1 fruit fly cellular context compared by ENCODE assay signal in genomic region chr3L:14028485-14029384, dm6.
TF ChIP-seq lines count a peak whose summit lies in the region.

Ptip (minus strand) TSS chr3L:14029121.

TF ChIP-seq in whole organism, embryonic, 481 proteins besides CTCF, POLR2A, EP300 and RAD21 (continued from another document and continues in another):
- no peak for TF ChIP-seq jing (GFP tag; optimal IDR thresholded peaks at IDR 0.05; lab: Kevin White, UChicago)
- no peak for TF ChIP-seq CG18476 (GFP tag; optimal IDR thresholded peaks at IDR 0.05; lab: Kevin White, UChicago)
- TF ChIP-seq Ptx1 (GFP tag; IDR thresholded peaks at IDR 0.05; lab: Robert Waterston, UW): no peak
- TF ChIP-seq cad (GFP tag; optimal IDR thresholded peaks at IDR 0.05; lab: Kevin White, UChicago): peak; percentile 95
- TF ChIP-seq pum (GFP tag; optimal IDR thresholded peaks at IDR 0.05; lab: Kevin White, UChicago): no peak
- peak; percentile 12 for TF ChIP-seq Adf1 (GFP tag; IDR thresholded peaks at IDR 0.05; lab: Robert Waterston, UW)
- TF ChIP-seq CG17186 (GFP tag; optimal IDR thresholded peaks at IDR 0.05; lab: Kevin White, UChicago): peak; percentile 26
- no peak for TF ChIP-seq CG7271 (tag; optimal IDR thresholded peaks at IDR 0.05; lab: Kevin White, UChicago)
- TF ChIP-seq ftz-f1 (GFP tag; optimal IDR thresholded peaks at IDR 0.05; lab: Kevin White, UChicago): peak; percentile 13
- TF ChIP-seq ato (GFP tag; IDR thresholded peaks at IDR 0.05; lab: Robert Waterston, UW; ENCODE audit: partially characterized antibody): peak; percentile 97
- no peak for TF ChIP-seq zf30C (GFP tag; optimal IDR thresholded peaks at IDR 0.05; lab: Kevin White, UChicago)
- TF ChIP-seq Optix (GFP tag; IDR thresholded peaks at IDR 0.05; lab: Robert Waterston, UW): no peak
- TF ChIP-seq gsb (GFP tag; IDR thresholded peaks at IDR 0.05; lab: Robert Waterston, UW): no peak
- peak; percentile 39; the same call in 1 of the 2 replicates for TF ChIP-seq H2.0 (GFP tag; IDR thresholded peaks at IDR 0.05; lab: Robert Waterston, UW)
- peak; percentile 14 for TF ChIP-seq Hsf (GFP tag; optimal IDR thresholded peaks at IDR 0.05; lab: Kevin White, UChicago)
- no peak for TF ChIP-seq CG7357 (GFP tag; IDR thresholded peaks at IDR 0.05; lab: Robert Waterston, UW)
- TF ChIP-seq HLH4C (GFP tag; IDR thresholded peaks at IDR 0.05; lab: Robert Waterston, UW; ENCODE audit: partially characterized antibody): peak; percentile 95
- no peak for TF ChIP-seq oc (tag; optimal IDR thresholded peaks at IDR 0.05; lab: Kevin White, UChicago)
- TF ChIP-seq CG32532 (GFP tag; IDR thresholded peaks at IDR 0.05; lab: Robert Waterston, UW): peak; percentile 73; the same call in 1 of the 2 replicates
- no peak for TF ChIP-seq ham (GFP tag; IDR thresholded peaks at IDR 0.05; lab: Robert Waterston, UW)
- TF ChIP-seq CG9876 (GFP tag; optimal IDR thresholded peaks at IDR 0.05; lab: Kevin White, UChicago): no peak
- peak; percentile 1 for TF ChIP-seq lilli (GFP tag; optimal IDR thresholded peaks at IDR 0.05; lab: Kevin White, UChicago)
- peak; percentile 58 for TF ChIP-seq Myb (GFP tag; optimal IDR thresholded peaks at IDR 0.05; lab: Kevin White, UChicago)
- no peak for TF ChIP-seq CG5245 (GFP tag; optimal IDR thresholded peaks at IDR 0.05; lab: Kevin White, UChicago)
- TF ChIP-seq dati (GFP tag; IDR thresholded peaks at IDR 0.05; lab: Robert Waterston, UW): no peak
- TF ChIP-seq vvl (GFP tag; IDR thresholded peaks at IDR 0.05; lab: Robert Waterston, UW): peak; percentile 71
- TF ChIP-seq CG17829 (tag; optimal IDR thresholded peaks at IDR 0.05; lab: Kevin White, UChicago): peak; percentile 11
- no peak for TF ChIP-seq fd3F (GFP tag; optimal IDR thresholded peaks at IDR 0.05; lab: Kevin White, UChicago)
- TF ChIP-seq HLHmδ (GFP tag; optimal IDR thresholded peaks at IDR 0.05; lab: Kevin White, UChicago): peak; percentile 97
- no peak for TF ChIP-seq Fer1 (GFP tag; optimal IDR thresholded peaks at IDR 0.05; lab: Kevin White, UChicago)
- TF ChIP-seq CG34224 (GFP tag; IDR thresholded peaks at IDR 0.05; lab: Robert Waterston, UW; ENCODE audit: partially characterized antibody): peak; percentile 91
- TF ChIP-seq CG2116 (GFP tag; optimal IDR thresholded peaks at IDR 0.05; lab: Kevin White, UChicago): peak; percentile 91
- TF ChIP-seq nerfin-1 (tag; optimal IDR thresholded peaks at IDR 0.05; lab: Kevin White, UChicago): peak; percentile 33
- TF ChIP-seq Abd-B (GFP tag; optimal IDR thresholded peaks at IDR 0.05; lab: Kevin White, UChicago): peak; percentile 81
- peak; percentile 83 for TF ChIP-seq row (GFP tag; IDR thresholded peaks at IDR 0.05; lab: Robert Waterston, UW)
- peak; percentile 25 for TF ChIP-seq CG12391 (tag; optimal IDR thresholded peaks at IDR 0.05; lab: Kevin White, UChicago)
- peak; percentile 26 for TF ChIP-seq grau (tag; optimal IDR thresholded peaks at IDR 0.05; lab: Kevin White, UChicago)
- TF ChIP-seq HmgZ (tag; optimal IDR thresholded peaks at IDR 0.05; lab: Kevin White, UChicago): peak; percentile 74
- peak; percentile 55 for TF ChIP-seq CG3995 (GFP tag; optimal IDR thresholded peaks at IDR 0.05; lab: Kevin White, UChicago)
- peak in 1 of 2 experiments; percentile 38 for TF ChIP-seq bsh (GFP tag; optimal IDR thresholded peaks at IDR 0.05; lab: Kevin White, UChicago)
- no peak for TF ChIP-seq bowl (GFP tag; IDR thresholded peaks at IDR 0.05; lab: Robert Waterston, UW)
- no peak for TF ChIP-seq D19A (tag; optimal IDR thresholded peaks at IDR 0.05; lab: Kevin White, UChicago)
- peak; percentile 75 for TF ChIP-seq Ets65A (GFP tag; lab: Kevin White, UChicago)
- TF ChIP-seq Gsc (GFP tag; IDR thresholded peaks at IDR 0.05; lab: Robert Waterston, UW): no peak
- TF ChIP-seq ash1 (GFP tag; optimal IDR thresholded peaks at IDR 0.05; lab: Kevin White, UChicago): no peak
- TF ChIP-seq CG7963 (GFP tag; IDR thresholded peaks at IDR 0.05; lab: Robert Waterston, UW; ENCODE audit: partially characterized antibody): peak; percentile 97
- peak; percentile 56 for TF ChIP-seq B-H2 (GFP tag; optimal IDR thresholded peaks at IDR 0.05; lab: Kevin White, UChicago)
- no peak for TF ChIP-seq sc (optimal IDR thresholded peaks at IDR 0.05; lab: Kevin White, UChicago)
- TF ChIP-seq sc (GFP tag; optimal IDR thresholded peaks at IDR 0.05; lab: Kevin White, UChicago): no peak
- TF ChIP-seq CG6654 (GFP tag; optimal IDR thresholded peaks at IDR 0.05; lab: Kevin White, UChicago): no peak
- no peak for TF ChIP-seq grn (GFP tag; optimal IDR thresholded peaks at IDR 0.05; lab: Kevin White, UChicago)
- TF ChIP-seq CG13287 (GFP tag; IDR thresholded peaks at IDR 0.05; lab: Robert Waterston, UW; ENCODE audit: partially characterized antibody): peak; percentile 95
- peak; percentile 39 for TF ChIP-seq CG13424 (tag; optimal IDR thresholded peaks at IDR 0.05; lab: Kevin White, UChicago)
- TF ChIP-seq shn (GFP tag; optimal IDR thresholded peaks at IDR 0.05; lab: Kevin White, UChicago): peak; percentile 16
- TF ChIP-seq Dip3 (GFP tag; optimal IDR thresholded peaks at IDR 0.05; lab: Kevin White, UChicago): no peak
- TF ChIP-seq CG30403 (GFP tag; optimal IDR thresholded peaks at IDR 0.05; lab: Kevin White, UChicago): no peak
- peak; percentile 66 for TF ChIP-seq NFAT (GFP tag; IDR thresholded peaks at IDR 0.05; lab: Robert Waterston, UW)
- TF ChIP-seq CrebB (tag; optimal IDR thresholded peaks at IDR 0.05; lab: Kevin White, UChicago): peak; percentile 48
- no peak for TF ChIP-seq luna (GFP tag; optimal IDR thresholded peaks at IDR 0.05; lab: Kevin White, UChicago)
- TF ChIP-seq CG1603 (tag; optimal IDR thresholded peaks at IDR 0.05; lab: Kevin White, UChicago): no peak
- no peak for TF ChIP-seq CG8765 (GFP tag; IDR thresholded peaks at IDR 0.05; lab: Robert Waterston, UW)
- TF ChIP-seq ab (GFP tag; optimal IDR thresholded peaks at IDR 0.05; lab: Kevin White, UChicago): no peak
- peak; percentile 8 for TF ChIP-seq schlank (tag; optimal IDR thresholded peaks at IDR 0.05; lab: Kevin White, UChicago)
- no peak for TF ChIP-seq CG8290 (GFP tag; optimal IDR thresholded peaks at IDR 0.05; lab: Kevin White, UChicago)
- TF ChIP-seq CG8290 (tag; optimal IDR thresholded peaks at IDR 0.05; lab: Kevin White, UChicago): peak in 1 of 2 experiments; percentile 42
- peak; percentile 98 for TF ChIP-seq inv (GFP tag; IDR thresholded peaks at IDR 0.05; lab: Robert Waterston, UW; ENCODE audit: partially characterized antibody)
- TF ChIP-seq MTF-1 (GFP tag; optimal IDR thresholded peaks at IDR 0.05; lab: Kevin White, UChicago; ENCODE audit: borderline replicate concordance): peak; percentile 79
- no peak for TF ChIP-seq toy (GFP tag; IDR thresholded peaks at IDR 0.05; lab: Robert Waterston, UW)
- no peak for TF ChIP-seq CG7839 (tag; optimal IDR thresholded peaks at IDR 0.05; lab: Kevin White, UChicago)
- TF ChIP-seq CG14860 (GFP tag; IDR thresholded peaks at IDR 0.05; lab: Robert Waterston, UW; ENCODE audit: partially characterized antibody): peak; percentile 90
- TF ChIP-seq Bgb (GFP tag; IDR thresholded peaks at IDR 0.05; lab: Robert Waterston, UW; ENCODE audit: partially characterized antibody): peak; percentile 98
- no peak for TF ChIP-seq chif (GFP tag; optimal IDR thresholded peaks at IDR 0.05; lab: Kevin White, UChicago)
- peak; percentile 97 for TF ChIP-seq CG42726 (GFP tag; IDR thresholded peaks at IDR 0.05; lab: Robert Waterston, UW; ENCODE audit: partially characterized antibody)
- peak; percentile 50 for TF ChIP-seq bigmax (GFP tag; optimal IDR thresholded peaks at IDR 0.05; lab: Kevin White, UChicago)
- peak; percentile 76 for TF ChIP-seq CG7987 (GFP tag; optimal IDR thresholded peaks at IDR 0.05; lab: Kevin White, UChicago)
- no peak for TF ChIP-seq CG17359 (tag; optimal IDR thresholded peaks at IDR 0.05; lab: Kevin White, UChicago)
- no peak for TF ChIP-seq CkIIα-i1 (GFP tag; IDR thresholded peaks at IDR 0.05; lab: Robert Waterston, UW)
- TF ChIP-seq TFAM (GFP tag; optimal IDR thresholded peaks at IDR 0.05; lab: Kevin White, UChicago): no peak
- no peak for TF ChIP-seq Spps (tag; optimal IDR thresholded peaks at IDR 0.05; lab: Kevin White, UChicago)
- no peak for TF ChIP-seq pan (optimal IDR thresholded peaks at IDR 0.05; lab: Kevin White, UChicago)
- peak in 1 of 2 experiments; percentile 53 for TF ChIP-seq pan (GFP tag; optimal IDR thresholded peaks at IDR 0.05 in 1 of 2, IDR thresholded peaks at IDR 0.05 in 1 of 2)
- TF ChIP-seq Camta (GFP tag; optimal IDR thresholded peaks at IDR 0.05; lab: Kevin White, UChicago): no peak
- TF ChIP-seq Nf-YA (GFP tag; IDR thresholded peaks at IDR 0.05; lab: Robert Waterston, UW): no peak
- no peak for TF ChIP-seq CG3163 (GFP tag; optimal IDR thresholded peaks at IDR 0.05; lab: Kevin White, UChicago)
- TF ChIP-seq gcm (GFP tag; optimal IDR thresholded peaks at IDR 0.05; lab: Kevin White, UChicago): no peak
- TF ChIP-seq GATAe (GFP tag; conservative IDR thresholded peaks at IDR 0.05; lab: Robert Waterston, UW): peak; percentile 43; the same call in 1 of the 2 replicates
- peak; percentile 39 for TF ChIP-seq CG2120 (GFP tag; optimal IDR thresholded peaks at IDR 0.05; lab: Kevin White, UChicago)
- peak; percentile 49 for TF ChIP-seq lab (GFP tag; optimal IDR thresholded peaks at IDR 0.05; lab: Kevin White, UChicago)
- no peak for TF ChIP-seq Atf-2 (GFP tag; optimal IDR thresholded peaks at IDR 0.05; lab: Kevin White, UChicago)
- TF ChIP-seq CG8281 (tag; optimal IDR thresholded peaks at IDR 0.05; lab: Kevin White, UChicago): no peak
- no peak for TF ChIP-seq trh (GFP tag; optimal IDR thresholded peaks at IDR 0.05; lab: Kevin White, UChicago)
- no peak for TF ChIP-seq tin (GFP tag; optimal IDR thresholded peaks at IDR 0.05; lab: Kevin White, UChicago)
- peak; percentile 17 for TF ChIP-seq pb (GFP tag; optimal IDR thresholded peaks at IDR 0.05; lab: Kevin White, UChicago)
- no peak for TF ChIP-seq CG31388 (GFP tag; optimal IDR thresholded peaks at IDR 0.05; lab: Kevin White, UChicago)
- TF ChIP-seq phol (tag; optimal IDR thresholded peaks at IDR 0.05; lab: Kevin White, UChicago): peak; percentile 91
- peak; percentile 67 for TF ChIP-seq CG9932 (GFP tag; IDR thresholded peaks at IDR 0.05; lab: Robert Waterston, UW)
- TF ChIP-seq gt (GFP tag; IDR thresholded peaks at IDR 0.05; lab: Robert Waterston, UW): no peak
- TF ChIP-seq CG9609 (GFP tag; optimal IDR thresholded peaks at IDR 0.05; lab: Kevin White, UChicago): peak; percentile 1
- peak; percentile 60 for TF ChIP-seq CG17912 (GFP tag; optimal IDR thresholded peaks at IDR 0.05; lab: Kevin White, UChicago)
- TF ChIP-seq Bdp1 (GFP tag; optimal IDR thresholded peaks at IDR 0.05; lab: Kevin White, UChicago): no peak
- 0 out of 2 replicates have a peak, but pooled peaks have one; percentile 26 for TF ChIP-seq CG3847 (GFP tag; IDR thresholded peaks at IDR 0.05; lab: Robert Waterston, UW)
- peak; percentile 50 for TF ChIP-seq gfzf (GFP tag; optimal IDR thresholded peaks at IDR 0.05; lab: Kevin White, UChicago)
- peak; percentile 9 for TF ChIP-seq CG17802 (tag; optimal IDR thresholded peaks at IDR 0.05; lab: Kevin White, UChicago)
- no peak for TF ChIP-seq ssp (GFP tag; IDR thresholded peaks at IDR 0.05; lab: Robert Waterston, UW)
- no peak for TF ChIP-seq CG9817 (tag; optimal IDR thresholded peaks at IDR 0.05; lab: Kevin White, UChicago)
- peak; percentile 59 for TF ChIP-seq Antp (GFP tag; optimal IDR thresholded peaks at IDR 0.05; lab: Kevin White, UChicago)
- no peak for TF ChIP-seq Sox102F (GFP tag; optimal IDR thresholded peaks at IDR 0.05; lab: Kevin White, UChicago)
- peak; percentile 57; the same call in 1 of the 2 replicates for TF ChIP-seq wdn (GFP tag; IDR thresholded peaks at IDR 0.05; lab: Robert Waterston, UW)
- no peak for TF ChIP-seq CG18262 (tag; optimal IDR thresholded peaks at IDR 0.05; lab: Kevin White, UChicago)
- TF ChIP-seq chinmo (GFP tag; IDR thresholded peaks at IDR 0.05; lab: Robert Waterston, UW; ENCODE audit: partially characterized antibody): peak; percentile 91
- no peak for TF ChIP-seq CG10147 (GFP tag; optimal IDR thresholded peaks at IDR 0.05; lab: Kevin White, UChicago)
- peak; percentile 40 for TF ChIP-seq CG33557 (GFP tag; optimal IDR thresholded peaks at IDR 0.05; lab: Kevin White, UChicago)
- no peak for TF ChIP-seq CG6854 (GFP tag; optimal IDR thresholded peaks at IDR 0.05; lab: Kevin White, UChicago)
- TF ChIP-seq CG6683 (GFP tag; optimal IDR thresholded peaks at IDR 0.05; lab: Kevin White, UChicago): no peak
- peak; percentile 70 for TF ChIP-seq E2f2 (GFP tag; IDR thresholded peaks at IDR 0.05; lab: Robert Waterston, UW)
- peak; percentile 67 for TF ChIP-seq NfI (GFP tag; optimal IDR thresholded peaks at IDR 0.05; lab: Kevin White, UChicago)
- no peak for TF ChIP-seq Kr (GFP tag; optimal IDR thresholded peaks at IDR 0.05; lab: Kevin White, UChicago)
- TF ChIP-seq kah (GFP tag; optimal IDR thresholded peaks at IDR 0.05; lab: Kevin White, UChicago): peak; percentile 69
- TF ChIP-seq CoRest (tag; optimal IDR thresholded peaks at IDR 0.05; lab: Kevin White, UChicago): peak; percentile 47
- no peak for TF ChIP-seq CG1832 (GFP tag; optimal IDR thresholded peaks at IDR 0.05; lab: Kevin White, UChicago)
- TF ChIP-seq dm (GFP tag; optimal IDR thresholded peaks at IDR 0.05; lab: Kevin White, UChicago): peak; percentile 48
- TF ChIP-seq hkb (optimal IDR thresholded peaks at IDR 0.05; lab: Kevin White, UChicago): no peak
- TF ChIP-seq hkb (GFP tag; IDR thresholded peaks at IDR 0.05; lab: Robert Waterston, UW): peak; percentile 67
- TF ChIP-seq CG14441 (GFP tag; IDR thresholded peaks at IDR 0.05; lab: Robert Waterston, UW): no peak
- no peak for TF ChIP-seq mirr (GFP tag; optimal IDR thresholded peaks at IDR 0.05; lab: Kevin White, UChicago)
- TF ChIP-seq chn (GFP tag; optimal IDR thresholded peaks at IDR 0.05; lab: Kevin White, UChicago): peak; percentile 78
- no peak; the same call in 1 of the 2 replicates for TF ChIP-seq stc (GFP tag; IDR thresholded peaks at IDR 0.05; lab: Robert Waterston, UW)
- TF ChIP-seq MESR4 (GFP tag; optimal IDR thresholded peaks at IDR 0.05; lab: Kevin White, UChicago): peak; percentile 59
- no peak for TF ChIP-seq aop (GFP tag; IDR thresholded peaks at IDR 0.05; lab: Robert Waterston, UW)
- no peak for TF ChIP-seq NC2α (GFP tag; optimal IDR thresholded peaks at IDR 0.05; lab: Kevin White, UChicago)
- no peak for TF ChIP-seq Doc2 (GFP tag; IDR thresholded peaks at IDR 0.05; lab: Robert Waterston, UW)
- peak; percentile 99 for TF ChIP-seq amos (GFP tag; IDR thresholded peaks at IDR 0.05; lab: Robert Waterston, UW; ENCODE audit: partially characterized antibody)
- no peak for TF ChIP-seq Fer3 (tag; optimal IDR thresholded peaks at IDR 0.05; lab: Kevin White, UChicago)
- TF ChIP-seq hbn (GFP tag; IDR thresholded peaks at IDR 0.05; lab: Robert Waterston, UW; ENCODE audit: partially characterized antibody): peak; percentile 93
